Worm (Caenorhabditis elegans): ENCODE measurements around the gene pod-2.

DNA sequence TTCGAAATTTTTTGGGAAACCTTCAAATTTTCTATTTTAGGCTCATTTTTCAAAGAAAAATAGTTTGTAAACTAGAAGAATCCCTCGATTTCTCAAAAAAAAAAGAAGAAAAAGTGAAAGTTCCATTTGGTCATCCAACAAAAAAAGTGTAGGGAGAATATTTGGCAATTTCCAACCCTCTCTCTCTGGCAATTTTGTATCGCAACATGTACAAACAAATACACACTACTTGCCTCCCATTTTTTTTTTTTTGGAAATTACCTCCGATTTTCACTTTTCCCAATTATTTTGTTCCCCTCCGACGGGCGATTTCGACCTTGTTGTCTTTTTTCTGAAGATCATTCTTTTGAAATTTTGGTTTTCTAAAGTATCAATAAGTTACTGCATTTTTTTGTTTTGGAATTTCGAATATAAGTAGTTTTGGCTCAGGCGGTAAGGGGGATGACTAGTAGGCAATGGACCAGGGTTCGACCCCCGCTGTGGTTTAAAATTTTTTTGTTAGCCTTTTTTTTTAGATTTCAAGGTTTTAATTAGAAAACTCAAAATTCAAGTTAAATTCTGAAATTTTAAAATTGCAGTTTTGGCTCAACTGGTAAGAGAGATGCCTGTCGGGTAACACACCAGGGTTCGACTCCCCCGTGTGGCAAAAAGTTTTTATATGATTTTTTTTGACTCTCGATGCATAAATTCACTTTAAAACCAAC lies 47.9 kb upstream of the pod-2 start:
- no peak for TF ChIP-seq Y105C5A.15 (GFP tag; IDR thresholded peaks at IDR 0.05)
- TF ChIP-seq zag-1 (tag; optimal IDR thresholded peaks at IDR 0.05): no peak
- no peak for TF ChIP-seq mxl-3 (GFP tag; optimal IDR thresholded peaks at IDR 0.05)
- no peak for TF ChIP-seq nhr-42 (GFP tag; IDR thresholded peaks at IDR 0.05)

Measured in whole organism, L4 larva.